Worm (Caenorhabditis elegans): Measurements from ENCODE around the gene ZK1010.12.

Gene ZK1010.12

ce11 chrIII:12960705-12961104 is 30.4 kb upstream of the ZK1010.12 start (continued):
- 0 out of 2 replicates have a peak, but pooled peaks have one; percentile 18 for TF ChIP-seq nhr-41 (GFP tag; IDR thresholded peaks at IDR 0.05)
- no peak for TF ChIP-seq madf-5 (GFP tag; IDR thresholded peaks at IDR 0.05)
- TF ChIP-seq nhr-42 (GFP tag; IDR thresholded peaks at IDR 0.05), result no peak
- peak; percentile 59 for TF ChIP-seq pqm-1 (tag; optimal IDR thresholded peaks at IDR 0.05)
- TF ChIP-seq ceh-44 (GFP tag; IDR thresholded peaks at IDR 0.05), result no peak
- TF ChIP-seq ceh-82 (tag; optimal IDR thresholded peaks at IDR 0.05), result no peak
- TF ChIP-seq nhr-28 (tag; optimal IDR thresholded peaks at IDR 0.05), result peak; percentile 43
- no peak for TF ChIP-seq zip-11 (GFP tag; IDR thresholded peaks at IDR 0.05)
- TF ChIP-seq D1046.2 (GFP tag; IDR thresholded peaks at IDR 0.05), result no peak
- TF ChIP-seq dmd-8 (GFP tag; IDR thresholded peaks at IDR 0.05), result no peak
- TF ChIP-seq lin-29 (GFP tag; IDR thresholded peaks at IDR 0.05), result no peak
- no peak for TF ChIP-seq skn-1 (tag; optimal IDR thresholded peaks at IDR 0.05)
- TF ChIP-seq ces-1 (GFP tag; optimal IDR thresholded peaks at IDR 0.05), result no peak
- TF ChIP-seq T20F7.1 (GFP tag; optimal IDR thresholded peaks at IDR 0.05), result no peak
- no peak for TF ChIP-seq ZK546.5 (tag; optimal IDR thresholded peaks at IDR 0.05)
- TF ChIP-seq vab-7 (GFP tag; IDR thresholded peaks at IDR 0.05), result no peak
- peak; percentile 68 for TF ChIP-seq dmd-6 (GFP tag; IDR thresholded peaks at IDR 0.05)
- TF ChIP-seq hlh-30 (tag; optimal IDR thresholded peaks at IDR 0.05; ENCODE audit: insufficient read depth), result peak; percentile 49
- no peak for TF ChIP-seq Y105C5A.15 (GFP tag; IDR thresholded peaks at IDR 0.05)

ce11 chrIII:12966895-12967294 is 24.2 kb upstream of the ZK1010.12 start, which contains the start of gene ttm-1:
ttm-1 (minus strand) TSS chrIII:12966995.
- no peak for TF ChIP-seq rbr-2 (tag; optimal IDR thresholded peaks at IDR 0.05)
- TF ChIP-seq lir-3 (tag; optimal IDR thresholded peaks at IDR 0.05), result no peak
- no peak for TF ChIP-seq egl-43 (GFP tag; IDR thresholded peaks at IDR 0.05)
- no peak for TF ChIP-seq D1046.2 (GFP tag; IDR thresholded peaks at IDR 0.05)
- TF ChIP-seq php-3 (GFP tag; IDR thresholded peaks at IDR 0.05), result no peak
- no peak for TF ChIP-seq snpc-4 (tag; optimal IDR thresholded peaks at IDR 0.05)
- TF ChIP-seq ztf-11 (tag; optimal IDR thresholded peaks at IDR 0.05), result no peak

- no peak for TF ChIP-seq mxl-3 (GFP tag; optimal IDR thresholded peaks at IDR 0.05)
- TF ChIP-seq hlh-11 (tag; optimal IDR thresholded peaks at IDR 0.05), result peak; percentile 24
- TF ChIP-seq nhr-237 (tag; optimal IDR thresholded peaks at IDR 0.05), result no peak
- peak in 1 of 2 experiments; percentile 44 for TF ChIP-seq lsy-2 (tag; optimal IDR thresholded peaks at IDR 0.05)
- TF ChIP-seq pqm-1 (tag; optimal IDR thresholded peaks at IDR 0.05), result peak; percentile 57
- TF ChIP-seq dmd-6 (GFP tag; IDR thresholded peaks at IDR 0.05), result peak; percentile 57
- TF ChIP-seq dve-1 (tag; optimal IDR thresholded peaks at IDR 0.05; ENCODE audit: insufficient read depth), result peak; percentile 70
- TF ChIP-seq F49E8.2 (tag; optimal IDR thresholded peaks at IDR 0.05; ENCODE audit: borderline replicate concordance), result peak; percentile 24
- peak; percentile 7; the same call in 1 of the 2 replicates for TF ChIP-seq lin-38 (GFP tag; IDR thresholded peaks at IDR 0.05)
- TF ChIP-seq daf-16 (GFP tag; optimal IDR thresholded peaks at IDR 0.05), result no peak
- peak; percentile 8 for TF ChIP-seq daf-16 (tag; optimal IDR thresholded peaks at IDR 0.05)
- peak; percentile 31 for TF ChIP-seq nhr-28 (tag; optimal IDR thresholded peaks at IDR 0.05)
- TF ChIP-seq mep-1 (tag; optimal IDR thresholded peaks at IDR 0.05), result peak; percentile 38
- no peak for TF ChIP-seq mdt-29 (GFP tag; IDR thresholded peaks at IDR 0.05)
- TF ChIP-seq hlh-30 (tag; optimal IDR thresholded peaks at IDR 0.05; ENCODE audit: insufficient read depth), result no peak
- peak; percentile 61 for TF ChIP-seq php-3 (GFP tag; IDR thresholded peaks at IDR 0.05)
These were observed 23.6 kb upstream of the ZK1010.12 start for ce11 chrIII:12967437-12968043.

ce11 chrIII:12968330-12968729 is 22.8 kb upstream of the ZK1010.12 start:
- peak; percentile 51 for TF ChIP-seq set-16 (GFP tag; IDR thresholded peaks at IDR 0.05)
- TF ChIP-seq madf-5 (GFP tag; IDR thresholded peaks at IDR 0.05), result no peak
